Fruit fly (Drosophila melanogaster) whole organism, embryonic: ENCODE data around the gene SP555.
A peak's percentile ranks its signal among the peaks of the same experiment; 100 is the strongest.

Source experiments
- B-H2 ChIP-seq: fragments of 200-800 bp; sonication (Bioruptor generic); optimal IDR thresholded peaks from 2 replicates; lab custom pipeline; 2018; ENCODE audit warnings: missing biosample characterization, mild to moderate bottlenecking, missing genetic modification characterization
- BEAF-32 ChIP-seq: fragments of 200-800 bp; sonication (Bioruptor generic); optimal IDR thresholded peaks from 3 replicates; lab custom pipeline; 2017; ENCODE audit warnings: missing biosample characterization, missing genetic modification characterization, mild to moderate bottlenecking, moderate library complexity, missing genetic modification reagents
- CG11085 ChIP-seq: fragments of 200-800 bp; sonication (Bioruptor generic); IDR thresholded peaks from 2 replicates; pipeline ENCODE4 v1.3.6; 2022; ENCODE audit warnings: missing biosample characterization, missing genetic modification characterization
- CG11398 ChIP-seq: fragments of 200-800 bp; sonication (Bioruptor generic); optimal IDR thresholded peaks from 2 replicates; lab custom pipeline; 2016; ENCODE audit warnings: missing biosample characterization, missing genetic modification characterization
- CG12391 ChIP-seq: fragments of 200-800 bp; sonication (Bioruptor generic); optimal IDR thresholded peaks from 3 replicates; lab custom pipeline; 2018; ENCODE audit warnings: missing biosample characterization, mild to moderate bottlenecking, missing genetic modification characterization, moderate library complexity
- CG12744 ChIP-seq: fragments of 200-800 bp; sonication (Bioruptor generic); optimal IDR thresholded peaks from 2 replicates; lab custom pipeline; 2016; ENCODE audit warnings: missing biosample characterization, missing genetic modification characterization
- CG13296 ChIP-seq: fragments of 200-800 bp; sonication (Bioruptor generic); optimal IDR thresholded peaks from 3 replicates; lab custom pipeline; 2018; ENCODE audit warnings: missing biosample characterization, mild to moderate bottlenecking, missing genetic modification characterization
- CG14965 ChIP-seq: fragments of 200-800 bp; sonication (Bioruptor generic); optimal IDR thresholded peaks from 2 replicates; lab custom pipeline; 2016; ENCODE audit warnings: missing biosample characterization, missing genetic modification characterization, borderline replicate concordance
- CG17328 ChIP-seq: fragments of 200-800 bp; sonication (Bioruptor generic); IDR thresholded peaks from 2 replicates; pipeline ENCODE4 v1.3.6; 2022; ENCODE audit warnings: missing biosample characterization, missing genetic modification characterization
- CG18011 ChIP-seq: fragments of 200-800 bp; sonication (Bioruptor generic); optimal IDR thresholded peaks from 2 replicates; lab custom pipeline; 2017; ENCODE audit warnings: missing biosample characterization, missing genetic modification characterization, mild to moderate bottlenecking, moderate library complexity, missing genotype
- CG18599 ChIP-seq: fragments of 200-800 bp; sonication (Bioruptor generic); optimal IDR thresholded peaks from 3 replicates; lab custom pipeline; 2017; ENCODE audit warnings: missing biosample characterization, missing genetic modification characterization, mild to moderate bottlenecking, moderate library complexity, missing genetic modification reagents
- CG2116 ChIP-seq: fragments of 200-800 bp; sonication (Bioruptor generic); optimal IDR thresholded peaks from 3 replicates; lab custom pipeline; 2018; ENCODE audit warnings: missing biosample characterization, mild to moderate bottlenecking, missing genetic modification characterization
- CG30403 ChIP-seq: fragments of 200-800 bp; sonication (Bioruptor generic); optimal IDR thresholded peaks from 3 replicates; lab custom pipeline; 2016; ENCODE audit warnings: missing biosample characterization, missing genetic modification characterization
- CG31365 ChIP-seq: fragments of 200-800 bp; sonication (Bioruptor generic); optimal IDR thresholded peaks from 2 replicates; lab custom pipeline; 2018; ENCODE audit warnings: missing biosample characterization, mild to moderate bottlenecking, missing genetic modification characterization
- CG6689 ChIP-seq: fragments of 200-800 bp; sonication (Bioruptor generic); IDR thresholded peaks from 2 replicates; pipeline ENCODE4 v1.3.6; 2022; ENCODE audit warnings: missing biosample characterization, missing genetic modification characterization
- CG7372 ChIP-seq: fragments of 200-800 bp; sonication (Bioruptor generic); IDR thresholded peaks from 2 replicates; pipeline ENCODE4 v1.3.6; 2022; ENCODE audit warnings: missing biosample characterization, missing genetic modification characterization
- CG7786 ChIP-seq: fragments of 200-800 bp; sonication (Bioruptor generic); optimal IDR thresholded peaks from 2 replicates; lab custom pipeline; 2016; ENCODE audit warnings: missing biosample characterization, missing genetic modification characterization
- CG8290 ChIP-seq, 3 experiments: fragments of 200-800 bp; sonication (Bioruptor generic); optimal IDR thresholded peaks; 2 replicates each; lab custom pipeline; 2016 to 2019; ENCODE audit warnings: missing biosample characterization in 3 of 3, missing genetic modification characterization in 3 of 3, mild to moderate bottlenecking in 2 of 3, moderate library complexity in 1 of 3
- CHES-1-like ChIP-seq: fragments of 200-800 bp; sonication (Bioruptor generic); optimal IDR thresholded peaks from 2 replicates; lab custom pipeline; 2016; ENCODE audit warnings: missing biosample characterization, missing genetic modification characterization
- Chrac-16 ChIP-seq: fragments of 200-800 bp; sonication (Bioruptor generic); optimal IDR thresholded peaks from 3 replicates; lab custom pipeline; 2016; ENCODE audit warnings: missing biosample characterization, missing genetic modification characterization
- D19B ChIP-seq: fragments of 200-800 bp; sonication (Bioruptor generic); optimal IDR thresholded peaks from 2 replicates; lab custom pipeline; 2017; ENCODE audit warnings: missing biosample characterization, mild to moderate bottlenecking, missing genetic modification characterization
- Doc2 ChIP-seq: fragments of 200-800 bp; sonication (Bioruptor generic); IDR thresholded peaks from 2 replicates; pipeline ENCODE4 v1.3.6; 2022; ENCODE audit warnings: missing biosample characterization, missing genetic modification characterization
- Gug ChIP-seq: fragments of 200-800 bp; sonication (Bioruptor generic); IDR thresholded peaks from 4 replicates; pipeline ENCODE4 v1.3.6; 2022; ENCODE audit warnings: missing biosample characterization, missing genetic modification characterization
- HLH4C ChIP-seq: fragments of 200-800 bp; sonication (Bioruptor generic); IDR thresholded peaks from 3 replicates; pipeline ENCODE4 v1.3.6; 2022; ENCODE audit warnings: missing biosample characterization, missing genetic modification characterization; ENCODE audit not compliant: partially characterized antibody
- Lim3 ChIP-seq: fragments of 200-800 bp; sonication (Bioruptor generic); IDR thresholded peaks from 2 replicates; pipeline ENCODE4 v1.3.6; 2022; ENCODE audit warnings: missing biosample characterization, missing genetic modification characterization
- NC2α ChIP-seq: fragments of 200-800 bp; sonication (Bioruptor generic); optimal IDR thresholded peaks from 2 replicates; lab custom pipeline; 2016; ENCODE audit warnings: missing biosample characterization, missing genetic modification characterization
- Side ChIP-seq: fragments of 200-800 bp; sonication (Bioruptor generic); optimal IDR thresholded peaks from 2 replicates; lab custom pipeline; 2016; ENCODE audit warnings: missing biosample characterization, missing genetic modification characterization
- Ssrp ChIP-seq: fragments of 200-800 bp; sonication (Bioruptor generic); optimal IDR thresholded peaks from 2 replicates; lab custom pipeline; 2018; ENCODE audit warnings: missing biosample characterization, mild to moderate bottlenecking, missing genetic modification characterization, moderate library complexity
- Usf ChIP-seq: fragments of 200-800 bp; sonication (Bioruptor generic); optimal IDR thresholded peaks from 2 replicates; lab custom pipeline; 2017; ENCODE audit warnings: missing genotype, missing biosample characterization, missing genetic modification characterization
- bbx ChIP-seq: fragments of 200-800 bp; sonication (Bioruptor generic); IDR thresholded peaks from 2 replicates; pipeline ENCODE4 v1.3.6; 2022; ENCODE audit warnings: missing biosample characterization, missing genetic modification characterization; ENCODE audit not compliant: partially characterized antibody
- croc ChIP-seq: fragments of 200-800 bp; sonication (Bioruptor generic); conservative IDR thresholded peaks from 3 replicates; pipeline ENCODE4 v1.3.6; 2022; ENCODE audit warnings: missing biosample characterization, missing genetic modification characterization
- crol ChIP-seq: fragments of 200-800 bp; sonication (Bioruptor generic); IDR thresholded peaks from 2 replicates; pipeline ENCODE4 v1.3.6; 2022; ENCODE audit warnings: missing biosample characterization, missing genetic modification characterization
- en ChIP-seq: fragments of 200-800 bp; sonication (Bioruptor generic); optimal IDR thresholded peaks from 2 replicates; lab custom pipeline; 2016; ENCODE audit warnings: missing biosample characterization, missing genetic modification characterization
- gcm2 ChIP-seq: fragments of 200-800 bp; sonication (Bioruptor generic); optimal IDR thresholded peaks from 2 replicates; lab custom pipeline; 2016; ENCODE audit warnings: missing biosample characterization, missing genetic modification characterization
- gro ChIP-seq: fragments of 200-800 bp; sonication (Bioruptor generic); optimal IDR thresholded peaks from 2 replicates; lab custom pipeline; 2016; ENCODE audit warnings: missing biosample characterization, missing genetic modification characterization
- lbe ChIP-seq: fragments of 200-800 bp; sonication (Bioruptor generic); optimal IDR thresholded peaks from 2 replicates; lab custom pipeline; 2016; ENCODE audit warnings: missing biosample characterization, mild to moderate bottlenecking, missing genetic modification characterization
- nau ChIP-seq: fragments of 200-800 bp; sonication (Bioruptor generic); optimal IDR thresholded peaks from 3 replicates; lab custom pipeline; 2017; ENCODE audit warnings: missing biosample characterization, mild to moderate bottlenecking, missing genetic modification characterization, missing genetic modification reagents
- peb ChIP-seq: fragments of 200-800 bp; sonication (Bioruptor generic); IDR thresholded peaks from 2 replicates; pipeline ENCODE4 v1.3.6; 2022; ENCODE audit warnings: missing biosample characterization, missing genetic modification characterization
- pho ChIP-seq: fragments of 200-800 bp; sonication (Bioruptor generic); optimal IDR thresholded peaks from 2 replicates; lab custom pipeline; 2016; ENCODE audit warnings: missing biosample characterization, missing genetic modification characterization
- phol ChIP-seq: fragments of 200-800 bp; sonication (Bioruptor generic); optimal IDR thresholded peaks from 3 replicates; lab custom pipeline; 2018; ENCODE audit warnings: missing biosample characterization, mild to moderate bottlenecking, missing genetic modification characterization, moderate library complexity
- pum ChIP-seq: fragments of 200-800 bp; sonication (Bioruptor generic); optimal IDR thresholded peaks from 2 replicates; lab custom pipeline; 2016; ENCODE audit warnings: missing biosample characterization, missing genetic modification characterization
- sisA ChIP-seq: fragments of 200-800 bp; sonication (Bioruptor generic); IDR thresholded peaks from 2 replicates; pipeline ENCODE4 v1.3.6; 2022; ENCODE audit warnings: missing biosample characterization, missing genetic modification characterization
- sr ChIP-seq: fragments of 200-800 bp; sonication (Bioruptor generic); IDR thresholded peaks from 3 replicates; pipeline ENCODE4 v1.3.6; 2022; ENCODE audit warnings: missing biosample characterization, missing genetic modification characterization
- tna ChIP-seq: fragments of 200-800 bp; sonication (Bioruptor generic); IDR thresholded peaks from 2 replicates; pipeline ENCODE4 v1.3.6; 2022; ENCODE audit warnings: missing biosample characterization, missing genetic modification characterization; ENCODE audit not compliant: partially characterized antibody
- trem ChIP-seq: fragments of 200-800 bp; optimal IDR thresholded peaks from 3 replicates; lab custom pipeline; 2019; ENCODE audit warnings: missing biosample characterization, mild to moderate bottlenecking, missing genetic modification characterization, moderate library complexity
- trh ChIP-seq: fragments of 200-800 bp; sonication (Bioruptor generic); optimal IDR thresholded peaks from 2 replicates; lab custom pipeline; 2016; ENCODE audit warnings: missing biosample characterization, missing genetic modification characterization
- wor ChIP-seq: fragments of 200-800 bp; sonication (Bioruptor generic); IDR thresholded peaks from 2 replicates; pipeline ENCODE4 v1.3.6; 2022; ENCODE audit warnings: missing biosample characterization, missing genetic modification characterization
- zen2 ChIP-seq: fragments of 200-800 bp; sonication (Bioruptor generic); IDR thresholded peaks from 3 replicates; pipeline ENCODE4 v1.3.6; 2022; ENCODE audit warnings: missing biosample characterization, missing genetic modification characterization; ENCODE audit not compliant: partially characterized antibody

Gene SP555

DNA sequence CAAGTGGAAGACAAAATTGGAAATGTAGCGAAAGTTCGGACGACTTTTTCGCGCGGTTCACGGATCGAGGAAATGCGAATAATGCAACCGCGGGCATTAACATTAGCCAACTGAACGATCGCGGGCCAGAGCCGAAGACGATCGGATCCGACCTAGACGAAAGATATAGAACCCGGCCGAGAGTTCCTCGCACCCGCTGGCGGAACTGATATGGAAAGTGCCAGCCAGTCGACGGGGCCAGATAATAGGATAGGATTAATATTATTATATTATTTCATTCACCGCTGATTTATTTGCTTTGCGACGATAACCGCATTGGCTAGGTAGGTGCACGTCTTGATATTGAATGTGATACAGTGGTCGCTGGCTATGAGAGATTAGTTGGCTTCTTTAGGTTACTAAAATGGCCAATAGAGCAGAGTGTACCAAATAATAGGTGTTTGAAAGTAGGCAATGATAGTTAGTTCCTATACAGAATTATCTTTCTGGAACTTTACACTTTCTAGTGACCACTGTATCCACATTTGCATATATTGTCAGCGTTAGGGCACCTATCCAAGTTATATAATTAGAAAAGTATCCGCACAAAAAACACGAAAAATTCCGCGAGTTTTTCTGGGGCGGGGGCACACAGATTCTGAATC lies 38.0 kb upstream of the SP555 start (continued):
- TF ChIP-seq Side (peak; percentile 52), CG30403 (peak; percentile 49), Lim3 (no peak), CG2116 (no peak), CG11085 (GFP tag; lab: Robert Waterston, UW) (no peak), crol (GFP tag; lab: Robert Waterston, UW) (no peak), Gug (GFP tag; lab: Robert Waterston, UW) (peak; percentile 85), peb (GFP tag; lab: Robert Waterston, UW) (no peak), CG7372 (GFP tag; lab: Robert Waterston, UW) (peak; percentile 63), CG18599 (GFP tag; lab: Kevin White, UChicago) (peak; percentile 78), lbe (GFP tag; lab: Kevin White, UChicago) (no peak), Ssrp (tag; lab: Kevin White, UChicago) (peak; percentile 40), gcm2 (no peak), phol (tag; lab: Kevin White, UChicago) (peak; percentile 74), CG31365 (no peak), trh (GFP tag; lab: Kevin White, UChicago) (peak; percentile 8), Usf (GFP tag; lab: Kevin White, UChicago) (peak; percentile 46), CG11398 (GFP tag; lab: Kevin White, UChicago) (no peak)
- TF ChIP-seq, all 482 proteins: peak for 323

dm6 chr2L:5000287-5000871 lies 37.1 kb upstream of the SP555 start:
- TF ChIP-seq CHES-1-like = peak; percentile 58
- peak; percentile 43 for TF ChIP-seq B-H2 (GFP tag; lab: Kevin White, UChicago)
- peak; percentile 84 for TF ChIP-seq phol (tag; lab: Kevin White, UChicago)
- TF ChIP-seq wor = peak; percentile 56
- peak; percentile 48 for TF ChIP-seq pho (GFP tag; lab: Kevin White, UChicago)
- no peak for TF ChIP-seq NC2α (GFP tag; lab: Kevin White, UChicago)
- peak; percentile 67 for TF ChIP-seq nau (GFP tag; lab: Kevin White, UChicago)
- TF ChIP-seq CG7786 (GFP tag; lab: Kevin White, UChicago) = peak; percentile 79
- TF ChIP-seq trem (tag; lab: Kevin White, UChicago) = peak; percentile 79
- peak; percentile 78 for TF ChIP-seq CG6689 (GFP tag; lab: Robert Waterston, UW)
- TF ChIP-seq CG13296 (GFP tag; lab: Kevin White, UChicago) = peak; percentile 81
- no peak for TF ChIP-seq Doc2 (GFP tag; lab: Robert Waterston, UW)
- TF ChIP-seq zen2 (GFP tag; lab: Robert Waterston, UW) = no peak
- TF ChIP-seq sr (GFP tag; lab: Robert Waterston, UW) = peak; percentile 41; the same call in 2 of the 3 replicates
- TF ChIP-seq sisA (GFP tag; lab: Robert Waterston, UW) = peak; percentile 82
- TF ChIP-seq CG12391 (tag; lab: Kevin White, UChicago) = peak; percentile 89
- TF ChIP-seq BEAF-32 (GFP tag; lab: Kevin White, UChicago) = no peak
- TF ChIP-seq bbx = no peak; the same call in 1 of the 2 replicates
- TF ChIP-seq en (GFP tag; lab: Kevin White, UChicago) = peak; percentile 45
- no peak for TF ChIP-seq CG14965 (GFP tag; lab: Kevin White, UChicago)
- peak; percentile 80 for TF ChIP-seq Chrac-16 (GFP tag; lab: Kevin White, UChicago)
- peak; percentile 75 for TF ChIP-seq croc (GFP tag; lab: Robert Waterston, UW)
- peak; percentile 75 for TF ChIP-seq CG12744 (GFP tag; lab: Kevin White, UChicago)
- TF ChIP-seq HLH4C (GFP tag; lab: Robert Waterston, UW) = no peak
- peak; percentile 79 for TF ChIP-seq pum (GFP tag; lab: Kevin White, UChicago)
- TF ChIP-seq D19B (GFP tag; lab: Kevin White, UChicago) = peak; percentile 55
- TF ChIP-seq gro = peak; percentile 17
- peak; percentile 45 for TF ChIP-seq CG18011
- TF ChIP-seq CG8290 (GFP tag; optimal IDR thresholded peaks at IDR 0.05; lab: Kevin White, UChicago) = peak; percentile 79
- TF ChIP-seq CG8290 (tag; optimal IDR thresholded peaks at IDR 0.05; lab: Kevin White, UChicago) = peak; percentile 13 to 49
- TF ChIP-seq CG17328 (GFP tag; lab: Robert Waterston, UW) = peak; percentile 84
- TF ChIP-seq tna (GFP tag; lab: Robert Waterston, UW) = no peak
